Worm (Caenorhabditis elegans): ENCODE results near the gene phat-3.

DNA sequence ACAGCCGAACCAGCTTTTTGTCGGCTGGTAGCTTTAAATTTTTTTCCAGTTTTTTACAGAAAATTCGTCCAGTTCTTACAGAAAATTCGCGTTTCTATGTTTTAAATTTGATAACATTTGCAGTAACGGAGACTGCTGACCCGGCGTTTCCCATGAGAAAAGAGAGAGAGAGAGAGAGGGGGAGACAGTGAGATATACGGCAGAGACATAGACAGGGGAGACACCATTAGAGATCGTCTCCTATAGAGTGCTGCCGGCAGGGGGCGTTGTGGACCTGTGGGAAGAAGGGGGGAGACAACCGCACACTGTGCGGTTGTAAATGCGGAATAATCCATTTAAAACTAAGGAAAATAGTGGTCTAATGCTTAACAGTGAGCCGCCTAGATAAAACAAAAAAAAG lies 14.1 kb upstream of the phat-3 start:
- TF ChIP-seq scrt-1 (GFP tag; IDR thresholded peaks at IDR 0.05) = no peak
- no peak for TF ChIP-seq tra-4 (tag; optimal IDR thresholded peaks at IDR 0.05)
- TF ChIP-seq ama-1 (optimal IDR thresholded peaks at IDR 0.05) = no peak
- TF ChIP-seq hmbx-1 (tag; optimal IDR thresholded peaks at IDR 0.05) = no peak
- TF ChIP-seq tbx-37 (GFP tag; conservative IDR thresholded peaks at IDR 0.05) = no peak
- TF ChIP-seq hmg-4 (GFP tag; optimal IDR thresholded peaks at IDR 0.05) = no peak
- no peak for TF ChIP-seq ceh-13 (GFP tag; optimal IDR thresholded peaks at IDR 0.05)
